Worm (Caenorhabditis elegans) whole organism, L4 larva: Measurements from ENCODE around the gene C53B7.3.

Experiments
- Y75B8A.6 ChIP-seq: fragments of 200-800 bp; sonication (Bioruptor generic); IDR thresholded peaks from 2 replicates; pipeline ENCODE4 v1.3.6; 2022; ENCODE audit warnings: missing genetic modification reagents, missing genetic modification characterization, missing compliant biosample characterization
- aly-2 ChIP-seq: sonication (generic microtip); optimal IDR thresholded peaks from 2 replicates; lab custom pipeline; 2018; ENCODE audit warnings: missing biosample characterization, missing genetic modification characterization
- ama-1 ChIP-seq: fragments of 150-350 bp; optimal IDR thresholded peaks from 2 replicates; lab custom pipeline; 2014; ENCODE audit warnings: inconsistent platforms, mixed read lengths
- dpl-1 ChIP-seq: fragments of 150-350 bp; optimal IDR thresholded peaks from 2 replicates; lab custom pipeline; 2014; ENCODE audit warnings: missing biosample characterization, missing genetic modification reagents, missing genetic modification characterization
- lin-13 ChIP-seq: fragments of 150-350 bp; optimal IDR thresholded peaks from 2 replicates; lab custom pipeline; 2014; ENCODE audit warnings: missing biosample characterization, missing genetic modification reagents, missing genetic modification characterization
- nhr-11 ChIP-seq: fragments of 150-350 bp; optimal IDR thresholded peaks from 2 replicates; lab custom pipeline; 2014; ENCODE audit warnings: missing biosample characterization, missing genetic modification characterization
- nhr-28 ChIP-seq: fragments of 150-350 bp; optimal IDR thresholded peaks from 2 replicates; lab custom pipeline; 2014; ENCODE audit warnings: missing biosample characterization, missing genetic modification characterization
- nhr-48 ChIP-seq: sonication (generic microtip); optimal IDR thresholded peaks from 2 replicates; lab custom pipeline; 2016; ENCODE audit warnings: mild to moderate bottlenecking, missing genetic modification characterization, missing compliant biosample characterization
- unc-39 ChIP-seq: sonication (generic microtip); optimal IDR thresholded peaks from 2 replicates; lab custom pipeline; 2017; ENCODE audit warnings: missing biosample characterization, missing genetic modification characterization
- zfp-3 ChIP-seq: fragments of 200-800 bp; sonication (Bioruptor generic); conservative IDR thresholded peaks from 2 replicates; pipeline ENCODE4 v1.3.6; 2022; ENCODE audit warnings: missing genetic modification reagents, missing genetic modification characterization, missing compliant biosample characterization
- zip-2 ChIP-seq: fragments of 150-350 bp; optimal IDR thresholded peaks from 2 replicates; lab custom pipeline; 2014; ENCODE audit warnings: missing biosample characterization, missing genetic modification characterization

- no peak for TF ChIP-seq Y75B8A.6 (GFP tag; lab: Robert Waterston, UW)
- TF ChIP-seq ama-1, result no peak
- TF ChIP-seq lin-13 (GFP tag; lab: Kevin White, UChicago), result no peak
- no peak for TF ChIP-seq aly-2
- no peak for TF ChIP-seq nhr-48
- no peak for TF ChIP-seq dpl-1
- TF ChIP-seq zfp-3, result no peak
- no peak for TF ChIP-seq zip-2 (tag; lab: Kevin White, UChicago)
- no peak for TF ChIP-seq nhr-28 (tag; lab: Kevin White, UChicago)
- TF ChIP-seq nhr-11, result no peak
- TF ChIP-seq unc-39 (tag; lab: Kevin White, UChicago), result no peak
These were observed 48.5 kb downstream of the C53B7.3 start for ce11 chrX:6893074-6893473.
